Fruit fly (Drosophila melanogaster): ENCODE data around the gene CG7889.

The CG7889 gene

DNA sequence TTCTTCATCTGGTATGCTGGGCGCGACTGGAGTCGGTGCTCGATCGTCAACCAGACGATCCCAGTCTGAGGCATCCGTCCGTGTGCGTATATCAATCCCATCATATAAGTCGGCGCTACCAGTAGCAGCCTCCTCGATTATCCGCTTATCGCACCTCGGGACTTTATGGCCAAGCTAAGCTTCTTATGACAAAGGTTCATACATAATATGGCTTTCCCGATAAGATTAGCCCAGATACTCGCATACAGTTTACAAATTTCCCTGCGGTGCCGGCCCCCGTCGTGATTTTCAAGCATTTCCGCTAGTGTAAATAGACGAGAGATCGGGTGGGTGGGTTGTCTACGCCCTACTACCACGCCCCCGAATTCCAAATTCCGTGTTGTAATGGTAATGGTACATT lies 36.8 kb downstream of the CG7889 start, which contains the start of gene CG8028:
Gene CG8028 (minus strand): TSS at position 101 of the 400 bp plus-strand sequence.
- TF ChIP-seq CG4496 (GFP tag; IDR thresholded peaks at IDR 0.05), result no peak
- TF ChIP-seq CG14655 (GFP tag; optimal IDR thresholded peaks at IDR 0.05), result no peak
- no peak for TF ChIP-seq CG9948 (tag; optimal IDR thresholded peaks at IDR 0.05)
- no peak for TF ChIP-seq CG12605 (GFP tag; IDR thresholded peaks at IDR 0.05)
- TF ChIP-seq CG15710 (tag; optimal IDR thresholded peaks at IDR 0.05), result no peak
- no peak for TF ChIP-seq rn (GFP tag; IDR thresholded peaks at IDR 0.05)
- TF ChIP-seq CG17806 (tag; optimal IDR thresholded peaks at IDR 0.05), result no peak
- no peak for TF ChIP-seq CG10348 (GFP tag; IDR thresholded peaks at IDR 0.05)

DNA sequence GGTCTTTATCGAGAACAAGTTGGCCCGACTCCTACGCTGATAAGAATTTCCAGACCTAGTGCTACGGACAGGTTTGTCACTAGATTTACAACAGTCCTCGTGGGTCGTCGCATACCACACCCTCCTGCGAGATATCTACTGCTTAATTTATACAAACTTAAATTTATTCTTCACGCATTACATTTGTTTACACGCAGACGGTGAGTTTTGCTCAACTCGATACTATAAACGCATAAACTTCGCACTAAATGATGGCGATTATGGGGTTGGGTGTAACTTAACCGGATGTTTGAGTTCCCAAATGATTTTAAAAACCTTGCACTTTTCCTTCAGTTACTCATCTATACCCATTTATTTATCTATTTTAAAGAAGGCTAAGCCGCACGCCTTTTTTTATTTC lies 37.3 kb downstream of the CG7889 start:
- TF ChIP-seq rn (GFP tag; IDR thresholded peaks at IDR 0.05) (no peak), CG34367 (tag; optimal IDR thresholded peaks at IDR 0.05) (no peak), EcR (GFP tag; optimal IDR thresholded peaks at IDR 0.05) (no peak), CG8159 (tag; optimal IDR thresholded peaks at IDR 0.05) (no peak), CG13204 (GFP tag; optimal IDR thresholded peaks at IDR 0.05) (no peak), CG17806 (tag; optimal IDR thresholded peaks at IDR 0.05) (no peak), CG4496 (GFP tag; IDR thresholded peaks at IDR 0.05) (no peak), CG9948 (tag; optimal IDR thresholded peaks at IDR 0.05) (no peak), D1 (tag; optimal IDR thresholded peaks at IDR 0.05) (no peak), CG15710 (tag; optimal IDR thresholded peaks at IDR 0.05) (no peak), Snoo (tag; optimal IDR thresholded peaks at IDR 0.05) (no peak)

DNA sequence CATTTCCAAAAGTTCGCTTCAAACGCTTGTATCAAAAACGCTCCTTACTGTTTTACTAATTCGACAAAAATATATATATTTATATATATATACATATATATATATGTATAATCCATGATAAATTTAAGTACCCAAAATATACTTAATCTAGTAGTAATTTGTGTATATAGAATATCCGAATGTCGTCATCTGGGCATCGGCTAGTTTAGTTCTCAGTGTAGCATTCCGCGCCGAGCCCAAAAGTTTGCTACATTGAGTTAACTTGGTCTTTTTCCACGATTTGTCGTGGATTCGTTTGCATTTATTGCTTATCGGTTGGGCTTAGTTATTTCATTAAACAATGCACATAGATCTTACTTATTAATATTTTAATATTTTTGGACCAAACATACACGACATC lies 37.8 kb downstream of the CG7889 start:
- TF ChIP-seq fd96Ca (GFP tag; IDR thresholded peaks at IDR 0.05), result no peak; the same call in 2 of the 3 replicates
- TF ChIP-seq CG8301 (tag; optimal IDR thresholded peaks at IDR 0.05), result no peak
- 0 out of 2 replicates have a peak, but pooled peaks have one; percentile 5 for TF ChIP-seq rn (GFP tag; IDR thresholded peaks at IDR 0.05)
- no peak for TF ChIP-seq Pif1A (GFP tag; optimal IDR thresholded peaks at IDR 0.05)
- peak; percentile 28; the same call in 1 of the 2 replicates for TF ChIP-seq Ets98B (GFP tag; IDR thresholded peaks at IDR 0.05)
- peak; percentile 23 for TF ChIP-seq CG15710 (tag; optimal IDR thresholded peaks at IDR 0.05)
- no peak for TF ChIP-seq gl (tag; optimal IDR thresholded peaks at IDR 0.05)
- TF ChIP-seq CG4496 (GFP tag; IDR thresholded peaks at IDR 0.05), result peak; percentile 50; the same call in 2 of the 3 replicates
- TF ChIP-seq Snoo (tag; optimal IDR thresholded peaks at IDR 0.05), result peak; percentile 11
- TF ChIP-seq CG32121 (GFP tag; IDR thresholded peaks at IDR 0.05), result no peak
- TF ChIP-seq CG14655 (GFP tag; optimal IDR thresholded peaks at IDR 0.05), result no peak
- TF ChIP-seq Pif1B (GFP tag; optimal IDR thresholded peaks at IDR 0.05), result no peak
- TF ChIP-seq CG34367 (tag; optimal IDR thresholded peaks at IDR 0.05), result peak; percentile 15
- TF ChIP-seq EcR (GFP tag; optimal IDR thresholded peaks at IDR 0.05), result no peak
- no peak for TF ChIP-seq D1 (tag; optimal IDR thresholded peaks at IDR 0.05)
- no peak for TF ChIP-seq CG13204 (GFP tag; optimal IDR thresholded peaks at IDR 0.05)
- no peak for TF ChIP-seq CG9948 (tag; optimal IDR thresholded peaks at IDR 0.05)
- peak; percentile 35 for TF ChIP-seq CG17806 (tag; optimal IDR thresholded peaks at IDR 0.05)
- no peak for TF ChIP-seq CG10348 (GFP tag; IDR thresholded peaks at IDR 0.05)
- TF ChIP-seq CG12605 (GFP tag; IDR thresholded peaks at IDR 0.05), result no peak
- TF ChIP-seq CG8159 (tag; optimal IDR thresholded peaks at IDR 0.05), result peak; percentile 27

DNA sequence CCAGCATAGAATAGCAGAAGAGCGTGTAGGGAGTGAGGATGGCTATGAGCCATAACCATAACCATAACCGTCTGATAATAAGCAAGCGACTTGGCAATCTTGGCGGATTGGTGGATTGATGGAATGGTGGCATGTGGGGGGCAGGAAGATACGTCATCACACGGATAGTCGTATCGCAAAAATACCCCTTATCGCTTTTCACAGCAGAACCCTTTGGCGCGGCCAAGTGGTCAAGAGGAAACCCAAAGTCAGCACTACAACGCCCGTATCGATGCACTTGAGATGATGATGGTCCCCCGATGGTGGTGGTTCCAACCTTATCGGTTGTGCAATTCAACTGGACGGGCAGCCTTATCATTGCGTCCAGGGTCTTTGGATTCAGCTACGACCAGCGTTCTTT lies 42.0 kb downstream of the CG7889 start:
- no peak for TF ChIP-seq D1 (tag; optimal IDR thresholded peaks at IDR 0.05)
- TF ChIP-seq Ets98B (GFP tag; IDR thresholded peaks at IDR 0.05), result no peak
- peak; percentile 35 for TF ChIP-seq EcR (GFP tag; optimal IDR thresholded peaks at IDR 0.05)

- TF ChIP-seq CG13204 (GFP tag; optimal IDR thresholded peaks at IDR 0.05), result no peak
- no peak for TF ChIP-seq CG9948 (tag; optimal IDR thresholded peaks at IDR 0.05)
- no peak for TF ChIP-seq Snoo (tag; optimal IDR thresholded peaks at IDR 0.05)
- TF ChIP-seq CG10348 (GFP tag; IDR thresholded peaks at IDR 0.05), result no peak
- no peak for TF ChIP-seq rn (GFP tag; IDR thresholded peaks at IDR 0.05)
- TF ChIP-seq CG4496 (GFP tag; IDR thresholded peaks at IDR 0.05), result no peak
- TF ChIP-seq gl (tag; optimal IDR thresholded peaks at IDR 0.05), result no peak
- TF ChIP-seq Pif1A (GFP tag; optimal IDR thresholded peaks at IDR 0.05), result no peak
Observed at dm6 chrX:19286235-19286634, 42.8 kb downstream of the CG7889 start.

- no peak for TF ChIP-seq Pif1B (GFP tag; optimal IDR thresholded peaks at IDR 0.05)
- TF ChIP-seq gl (tag; optimal IDR thresholded peaks at IDR 0.05), result no peak
- TF ChIP-seq CG10348 (GFP tag; IDR thresholded peaks at IDR 0.05), result no peak
- no peak for TF ChIP-seq D1 (tag; optimal IDR thresholded peaks at IDR 0.05)
- TF ChIP-seq CG13204 (GFP tag; optimal IDR thresholded peaks at IDR 0.05), result no peak
- TF ChIP-seq CG4496 (GFP tag; IDR thresholded peaks at IDR 0.05), result no peak
- no peak for TF ChIP-seq CG32121 (GFP tag; IDR thresholded peaks at IDR 0.05)
- no peak for TF ChIP-seq rn (GFP tag; IDR thresholded peaks at IDR 0.05)
- TF ChIP-seq CG15710 (tag; optimal IDR thresholded peaks at IDR 0.05), result no peak
- TF ChIP-seq Ets98B (GFP tag; IDR thresholded peaks at IDR 0.05), result no peak
- no peak for TF ChIP-seq CG8301 (tag; optimal IDR thresholded peaks at IDR 0.05)
Observed at dm6 chrX:19287784-19288183, 44.4 kb downstream of the CG7889 start.

- TF ChIP-seq CG4496 (GFP tag; IDR thresholded peaks at IDR 0.05), result peak; percentile 99
- peak; percentile 92 for TF ChIP-seq CG17806 (tag; optimal IDR thresholded peaks at IDR 0.05)
- peak; percentile 97 for TF ChIP-seq Snoo (tag; optimal IDR thresholded peaks at IDR 0.05)
- TF ChIP-seq CG34367 (tag; optimal IDR thresholded peaks at IDR 0.05), result peak; percentile 93
- peak; percentile 97 for TF ChIP-seq Pif1B (GFP tag; optimal IDR thresholded peaks at IDR 0.05)
- TF ChIP-seq CG13204 (GFP tag; optimal IDR thresholded peaks at IDR 0.05), result peak; percentile 94
- peak; percentile 96 for TF ChIP-seq CG32121 (GFP tag; IDR thresholded peaks at IDR 0.05)
- TF ChIP-seq CG15710 (tag; optimal IDR thresholded peaks at IDR 0.05), result peak; percentile 96
- TF ChIP-seq CG14655 (GFP tag; optimal IDR thresholded peaks at IDR 0.05), result peak; percentile 89
- TF ChIP-seq CG8301 (tag; optimal IDR thresholded peaks at IDR 0.05), result peak; percentile 92
- peak; percentile 93 for TF ChIP-seq rn (GFP tag; IDR thresholded peaks at IDR 0.05)
- peak; percentile 98 for TF ChIP-seq fd96Ca (GFP tag; IDR thresholded peaks at IDR 0.05)
- peak; percentile 50 for TF ChIP-seq D1 (tag; optimal IDR thresholded peaks at IDR 0.05)
- peak; percentile 65 for TF ChIP-seq EcR (GFP tag; optimal IDR thresholded peaks at IDR 0.05)
- TF ChIP-seq CG8159 (tag; optimal IDR thresholded peaks at IDR 0.05), result peak; percentile 92
- TF ChIP-seq CG10348 (GFP tag; IDR thresholded peaks at IDR 0.05), result peak; percentile 89
- TF ChIP-seq gl (tag; optimal IDR thresholded peaks at IDR 0.05), result peak; percentile 93
- peak; percentile 93 for TF ChIP-seq CG12605 (GFP tag; IDR thresholded peaks at IDR 0.05)
- TF ChIP-seq Ets98B (GFP tag; IDR thresholded peaks at IDR 0.05), result peak; percentile 97
- peak; percentile 97 for TF ChIP-seq Pif1A (GFP tag; optimal IDR thresholded peaks at IDR 0.05)
- peak; percentile 89 for TF ChIP-seq CG9948 (tag; optimal IDR thresholded peaks at IDR 0.05)
Observed at dm6 chrX:19289318-19289970, 46.0 kb downstream of the CG7889 start.

Data from whole organism, pupa.